Worm (Caenorhabditis elegans) whole organism, L4 larva: ENCODE measurements around the gene Y37E11AL.3.

Experiments
- F10B5.3 ChIP-seq: sonication (generic microtip); optimal IDR thresholded peaks from 2 replicates; lab custom pipeline; 2016; ENCODE audit warnings: mild to moderate bottlenecking, missing genetic modification characterization, missing compliant biosample characterization
- F26F4.8 ChIP-seq: fragments of 200-800 bp; sonication (Bioruptor generic); conservative IDR thresholded peaks from 2 replicates; pipeline ENCODE4 v1.3.6; 2022; ENCODE audit warnings: missing genetic modification characterization, missing compliant biosample characterization
- F37D6.2 ChIP-seq: sonication (generic microtip); optimal IDR thresholded peaks from 2 replicates; lab custom pipeline; 2016; ENCODE audit warnings: mild to moderate bottlenecking, missing genetic modification characterization, missing compliant biosample characterization
- F44E2.7 ChIP-seq: fragments of 200-800 bp; sonication (Bioruptor generic); IDR thresholded peaks from 2 replicates; pipeline ENCODE4 v2.1.2; 2022; ENCODE audit warnings: missing genetic modification characterization, missing compliant biosample characterization
- R02D3.7 ChIP-seq: fragments of 150-350 bp; sonication (generic microtip); optimal IDR thresholded peaks from 3 replicates; lab custom pipeline; 2014; ENCODE audit warnings: missing biosample characterization, missing genetic modification characterization
- T20F7.1 ChIP-seq: fragments of 200-800 bp; sonication (Bioruptor generic); optimal IDR thresholded peaks from 2 replicates; lab custom pipeline; 2018; ENCODE audit warnings: mild to moderate bottlenecking, missing genetic modification characterization, missing compliant biosample characterization
- Y105C5A.15 ChIP-seq: fragments of 200-800 bp; sonication (Bioruptor generic); IDR thresholded peaks from 2 replicates; pipeline ENCODE4 v1.3.6; 2022; ENCODE audit warnings: missing genetic modification characterization, missing compliant biosample characterization
- Y48G9A.11 ChIP-seq: fragments of 200-800 bp; sonication (Bioruptor generic); IDR thresholded peaks from 2 replicates; pipeline ENCODE4 v1.3.6; 2022; ENCODE audit warnings: missing genetic modification reagents, missing genetic modification characterization, missing compliant biosample characterization
- ZK337.2 ChIP-seq: fragments of 200-800 bp; sonication (Bioruptor generic); IDR thresholded peaks from 2 replicates; pipeline ENCODE4 v1.3.6; 2022; ENCODE audit warnings: missing genetic modification reagents, missing genetic modification characterization, missing compliant biosample characterization
- ZK546.5 ChIP-seq, 2 experiments: sonication (generic microtip); optimal IDR thresholded peaks; 2 replicates each; lab custom pipeline; 2017; ENCODE audit warnings: missing biosample characterization in 2 of 2, missing genetic modification characterization in 2 of 2
- aha-1 ChIP-seq: fragments of 150-350 bp; peaks from one replicate; lab custom pipeline; 2014; ENCODE audit warnings: missing biosample characterization, missing genetic modification characterization
- aly-2 ChIP-seq: sonication (generic microtip); optimal IDR thresholded peaks from 2 replicates; lab custom pipeline; 2018; ENCODE audit warnings: missing biosample characterization, missing genetic modification characterization
- ama-1 ChIP-seq: fragments of 150-350 bp; optimal IDR thresholded peaks from 2 replicates; lab custom pipeline; 2014; ENCODE audit warnings: inconsistent platforms, mixed read lengths
- arid-1 ChIP-seq: fragments of 200-800 bp; sonication (Bioruptor generic); conservative IDR thresholded peaks from 2 replicates; pipeline ENCODE4 v1.3.6; 2022; ENCODE audit warnings: missing genetic modification reagents, missing genetic modification characterization, missing compliant biosample characterization
- attf-4 ChIP-seq: sonication (generic microtip); optimal IDR thresholded peaks from 3 replicates; lab custom pipeline; 2017; ENCODE audit warnings: missing biosample characterization, missing genetic modification characterization
- ceh-44 ChIP-seq: fragments of 200-800 bp; sonication (Bioruptor generic); IDR thresholded peaks from 2 replicates; pipeline ENCODE4 v1.3.6; 2022; ENCODE audit warnings: missing genetic modification reagents, missing genetic modification characterization, missing compliant biosample characterization
- cey-2 ChIP-seq: sonication (generic microtip); optimal IDR thresholded peaks from 3 replicates; lab custom pipeline; 2017; ENCODE audit warnings: missing genetic modification characterization, mild to moderate bottlenecking, missing compliant biosample characterization, antibody characterized with exemption, borderline replicate concordance; ENCODE audit not compliant: insufficient read depth
- daf-16 ChIP-seq, 3 experiments: sonication (generic microtip); optimal IDR thresholded peaks; 2 replicates each; lab custom pipeline; 2016 to 2017; ENCODE audit warnings: missing genetic modification characterization in 3 of 3, missing genetic modification reagents in 3 of 3, mild to moderate bottlenecking in 2 of 3, missing compliant biosample characterization in 2 of 3, missing biosample characterization in 1 of 3, moderate library complexity in 1 of 3
- daf-19 ChIP-seq: fragments of 200-800 bp; sonication (Bioruptor generic); conservative IDR thresholded peaks from 2 replicates; pipeline ENCODE4 v1.3.6; 2022; ENCODE audit warnings: missing genetic modification characterization, missing compliant biosample characterization
- dmd-6 ChIP-seq: fragments of 200-800 bp; sonication (Bioruptor generic); IDR thresholded peaks from 2 replicates; pipeline ENCODE4 v1.3.6; 2022; ENCODE audit warnings: missing genetic modification reagents, missing genetic modification characterization, missing compliant biosample characterization
- dmd-8 ChIP-seq: fragments of 200-800 bp; sonication (Bioruptor generic); IDR thresholded peaks from 2 replicates; pipeline ENCODE4 v1.3.6; 2022; ENCODE audit warnings: missing genetic modification characterization, missing compliant biosample characterization
- dmd-9 ChIP-seq: fragments of 200-800 bp; sonication (Bioruptor generic); IDR thresholded peaks from 2 replicates; pipeline ENCODE4 v1.3.6; 2022; ENCODE audit warnings: missing genetic modification reagents, missing genetic modification characterization, missing compliant biosample characterization
- dpl-1 ChIP-seq: fragments of 150-350 bp; optimal IDR thresholded peaks from 2 replicates; lab custom pipeline; 2014; ENCODE audit warnings: missing biosample characterization, missing genetic modification reagents, missing genetic modification characterization
- egl-27 ChIP-seq: sonication (generic microtip); optimal IDR thresholded peaks from 3 replicates; lab custom pipeline; 2017; ENCODE audit warnings: missing biosample characterization, missing genetic modification reagents, missing genetic modification characterization
- fkh-10 ChIP-seq: fragments of 150-350 bp; optimal IDR thresholded peaks from 2 replicates; lab custom pipeline; 2014; ENCODE audit warnings: missing biosample characterization, missing genetic modification reagents, missing genetic modification characterization
- fos-1 ChIP-seq: fragments of 150-350 bp; optimal IDR thresholded peaks from 2 replicates; lab custom pipeline; 2014; ENCODE audit warnings: missing biosample characterization, missing genetic modification characterization
- gei-8 ChIP-seq: fragments of 200-800 bp; sonication (Bioruptor generic); optimal IDR thresholded peaks from 2 replicates; lab custom pipeline; 2018; ENCODE audit warnings: mild to moderate bottlenecking, missing genetic modification characterization, missing compliant biosample characterization
- hif-1 ChIP-seq, 2 experiments: sonication (generic microtip); optimal IDR thresholded peaks; 2 replicates each; lab custom pipeline; 2016 to 2017; ENCODE audit warnings: missing compliant biosample characterization in 2 of 2, missing genetic modification characterization in 2 of 2, missing genetic modification reagents in 2 of 2, missing genotype in 2 of 2, mild to moderate bottlenecking in 1 of 2
- hlh-11 ChIP-seq: fragments of 200-800 bp; sonication (Bioruptor generic); optimal IDR thresholded peaks from 2 replicates; lab custom pipeline; 2018; ENCODE audit warnings: mild to moderate bottlenecking, missing genetic modification characterization, missing compliant biosample characterization
- hmg-1.1 ChIP-seq: fragments of 200-800 bp; sonication (Bioruptor generic); IDR thresholded peaks from 2 replicates; pipeline ENCODE4 v1.3.6; 2022; ENCODE audit warnings: missing genetic modification reagents, missing genetic modification characterization, missing compliant biosample characterization
- jun-1 ChIP-seq: fragments of 150-350 bp; optimal IDR thresholded peaks from 2 replicates; lab custom pipeline; 2014; ENCODE audit warnings: missing biosample characterization, missing genetic modification reagents, missing genetic modification characterization
- lin-13 ChIP-seq: fragments of 150-350 bp; optimal IDR thresholded peaks from 2 replicates; lab custom pipeline; 2014; ENCODE audit warnings: missing biosample characterization, missing genetic modification reagents, missing genetic modification characterization
- lin-39 ChIP-seq: fragments of 150-350 bp; optimal IDR thresholded peaks from 2 replicates; lab custom pipeline; 2014; ENCODE audit warnings: missing biosample characterization, missing genetic modification reagents, missing genetic modification characterization
- lir-3 ChIP-seq: sonication (generic microtip); optimal IDR thresholded peaks from 2 replicates; lab custom pipeline; 2016; ENCODE audit warnings: mild to moderate bottlenecking, missing genetic modification characterization, missing compliant biosample characterization
- lsy-2 ChIP-seq, 2 experiments: fragments of 150-350 bp in 1 of 2; sonication (generic microtip) in 1 of 2; optimal IDR thresholded peaks; 2 replicates each; lab custom pipeline; 2014 to 2017; ENCODE audit warnings: missing biosample characterization in 2 of 2, missing genetic modification characterization in 2 of 2
- madf-9 ChIP-seq: fragments of 200-800 bp; sonication (Bioruptor generic); conservative IDR thresholded peaks from 2 replicates; pipeline ENCODE4 v1.3.6; 2022; ENCODE audit warnings: missing genetic modification reagents, missing genetic modification characterization, missing compliant biosample characterization
- mxl-2 ChIP-seq: fragments of 200-800 bp; sonication (Bioruptor generic); conservative IDR thresholded peaks from 2 replicates; pipeline ENCODE4 v1.3.6; 2022; ENCODE audit warnings: missing genetic modification reagents, missing genetic modification characterization, missing compliant biosample characterization
- mxl-3 ChIP-seq: fragments of 200-800 bp; sonication (Bioruptor generic); optimal IDR thresholded peaks from 2 replicates; lab custom pipeline; 2018; ENCODE audit warnings: mild to moderate bottlenecking, missing genetic modification characterization, missing compliant biosample characterization
- nhr-25 ChIP-seq: sonication (generic microtip); optimal IDR thresholded peaks from 2 replicates; lab custom pipeline; 2017; ENCODE audit warnings: missing genetic modification characterization, mild to moderate bottlenecking, missing compliant biosample characterization, antibody characterized with exemption, moderate library complexity, borderline replicate concordance; ENCODE audit not compliant: insufficient read depth
- nhr-42 ChIP-seq: fragments of 200-800 bp; sonication (Bioruptor generic); IDR thresholded peaks from 2 replicates; pipeline ENCODE4 v1.3.6; 2022; ENCODE audit warnings: missing genetic modification characterization, missing compliant biosample characterization
- pha-4 ChIP-seq, 2 experiments: fragments of 150-350 bp in 1 of 2; fragments of 200-800 bp in 1 of 2; sonication (Bioruptor generic) in 1 of 2; IDR thresholded peaks in 1 of 2; optimal IDR thresholded peaks in 1 of 2; 2 replicates each; pipeline versions ENCODE4 v1.3.6 to Lab custom; 2014 to 2022; ENCODE audit warnings: missing genetic modification characterization in 2 of 2, missing genetic modification reagents in 2 of 2, missing biosample characterization in 1 of 2, missing compliant biosample characterization in 1 of 2
- pqm-1 ChIP-seq: sonication (generic microtip); optimal IDR thresholded peaks from 2 replicates; lab custom pipeline; 2017; ENCODE audit warnings: missing biosample characterization, missing genetic modification characterization
- set-16 ChIP-seq: fragments of 200-800 bp; sonication (Bioruptor generic); IDR thresholded peaks from 2 replicates; pipeline ENCODE4 v1.3.6; 2022; ENCODE audit warnings: missing genetic modification reagents, missing genetic modification characterization, missing compliant biosample characterization
- spr-1 ChIP-seq: sonication (generic microtip); optimal IDR thresholded peaks from 2 replicates; lab custom pipeline; 2016; ENCODE audit warnings: mild to moderate bottlenecking, missing genetic modification characterization, missing compliant biosample characterization
- tag-97 ChIP-seq: fragments of 200-800 bp; sonication (Bioruptor generic); IDR thresholded peaks from 2 replicates; pipeline ENCODE4 v1.3.6; 2022; ENCODE audit warnings: missing genetic modification characterization, missing compliant biosample characterization
- unc-130 ChIP-seq: sonication (generic microtip); optimal IDR thresholded peaks from 2 replicates; lab custom pipeline; 2016; ENCODE audit warnings: missing genetic modification reagents, missing genetic modification characterization, missing compliant biosample characterization
- unc-39 ChIP-seq: sonication (generic microtip); optimal IDR thresholded peaks from 2 replicates; lab custom pipeline; 2017; ENCODE audit warnings: missing biosample characterization, missing genetic modification characterization
- unc-62 ChIP-seq, 3 experiments: fragments of 150-350 bp in 1 of 3; sonication (generic microtip); optimal IDR thresholded peaks in 2 of 3; peaks in 1 of 3; 1 replicate in 1 of 3; 2 replicates in 2 of 3; lab custom pipeline; 2014 to 2017; ENCODE audit warnings: missing biosample characterization in 3 of 3, missing genetic modification characterization in 3 of 3, missing genetic modification reagents in 3 of 3, missing genotype in 1 of 3

Y37E11AL.3 gene

ce11 chrIV:3742426-3742839 is 47.7 kb downstream of the Y37E11AL.3 start (continued):
- TF ChIP-seq mxl-2 (GFP tag; lab: Robert Waterston, UW) (no peak), lin-13 (no peak), daf-19 (GFP tag; lab: Robert Waterston, UW) (no peak), T20F7.1 (GFP tag; lab: Kevin White, UChicago) (no peak), mxl-3 (GFP tag; lab: Kevin White, UChicago) (no peak), lir-3 (no peak), pqm-1 (tag; lab: Kevin White, UChicago) (no peak), ama-1 (no peak), lin-39 (tag; lab: Kevin White, UChicago) (no peak), dmd-8 (GFP tag; lab: Robert Waterston, UW) (no peak), nhr-42 (GFP tag; lab: Robert Waterston, UW) (no peak), F10B5.3 (tag; lab: Kevin White, UChicago) (no peak), ZK337.2 (GFP tag; lab: Robert Waterston, UW) (no peak), daf-16 (GFP tag; optimal IDR thresholded peaks at IDR 0.05; lab: Kevin White, UChicago) (no peak), daf-16 (tag; optimal IDR thresholded peaks at IDR 0.05; lab: Kevin White, UChicago) (peak; percentile 67), cey-2 (tag; lab: Kevin White, UChicago) (no peak), aha-1 (tag; lab: Kevin White, UChicago) (peak; percentile 95), unc-39 (tag; lab: Kevin White, UChicago) (no peak), nhr-25 (tag; lab: Kevin White, UChicago) (peak; percentile 57), F26F4.8 (GFP tag; lab: Robert Waterston, UW) (no peak), arid-1 (peak; percentile 54; the same call in 1 of the 2 replicates), gei-8 (GFP tag; lab: Kevin White, UChicago) (no peak), fos-1 (tag; lab: Kevin White, UChicago) (no peak), Y48G9A.11 (GFP tag; lab: Robert Waterston, UW) (no peak), dpl-1 (GFP tag; lab: Kevin White, UChicago) (peak; percentile 47), unc-130 (GFP tag; lab: Kevin White, UChicago) (no peak), Y105C5A.15 (GFP tag; lab: Robert Waterston, UW) (no peak), attf-4 (no peak), aly-2 (tag; lab: Kevin White, UChicago) (no peak), unc-62 (GFP tag; optimal IDR thresholded peaks at IDR 0.05 in 1 of 2; lab: Kevin White, UChicago) (peak in 1 of 2 experiments; percentile 66), unc-62 (tag; optimal IDR thresholded peaks at IDR 0.05; lab: Kevin White, UChicago) (no peak), hif-1 (tag; optimal IDR thresholded peaks at IDR 0.05; lab: Kevin White, UChicago) (peak in 1 of 2 experiments; percentile 61), spr-1 (peak; percentile 49)

- no peak for TF ChIP-seq spr-1
- no peak for TF ChIP-seq F37D6.2
- no peak for TF ChIP-seq Y105C5A.15 (GFP tag; lab: Robert Waterston, UW)
- TF ChIP-seq hlh-11 (tag; lab: Kevin White, UChicago) = peak; percentile 31
- no peak for TF ChIP-seq aha-1 (tag; lab: Kevin White, UChicago)
- TF ChIP-seq dmd-9 (GFP tag; lab: Robert Waterston, UW) = no peak
- TF ChIP-seq T20F7.1 (GFP tag; lab: Kevin White, UChicago) = no peak
- TF ChIP-seq pha-4 (GFP tag; IDR thresholded peaks at IDR 0.05; lab: Robert Waterston, UW) = no peak
- no peak for TF ChIP-seq pha-4 (tag; optimal IDR thresholded peaks at IDR 0.05; lab: Kevin White, UChicago)
- TF ChIP-seq ceh-44 = no peak
- no peak for TF ChIP-seq jun-1 (tag; lab: Kevin White, UChicago)
- peak in 1 of 2 experiments; percentile 55 for TF ChIP-seq unc-62 (GFP tag; optimal IDR thresholded peaks at IDR 0.05 in 1 of 2; lab: Kevin White, UChicago)
- TF ChIP-seq unc-62 (tag; optimal IDR thresholded peaks at IDR 0.05; lab: Kevin White, UChicago) = no peak
- no peak for TF ChIP-seq egl-27 (tag; lab: Kevin White, UChicago)
- TF ChIP-seq ZK546.5 (tag; optimal IDR thresholded peaks at IDR 0.05; lab: Kevin White, UChicago) = no peak
- TF ChIP-seq F44E2.7 = no peak
- peak; percentile 28; the same call in 1 of the 2 replicates for TF ChIP-seq hmg-1.1 (GFP tag; lab: Robert Waterston, UW)
- no peak for TF ChIP-seq fkh-10 (GFP tag; lab: Kevin White, UChicago)
- TF ChIP-seq dmd-6 (GFP tag; lab: Robert Waterston, UW) = peak; percentile 30
- TF ChIP-seq madf-9 = no peak
- TF ChIP-seq daf-19 (GFP tag; lab: Robert Waterston, UW) = no peak
- TF ChIP-seq F26F4.8 (GFP tag; lab: Robert Waterston, UW) = no peak
- no peak for TF ChIP-seq tag-97 (GFP tag; lab: Robert Waterston, UW)
- TF ChIP-seq R02D3.7 (tag; lab: Kevin White, UChicago) = no peak
- no peak for TF ChIP-seq lsy-2 (tag; optimal IDR thresholded peaks at IDR 0.05; lab: Kevin White, UChicago)
- 0 out of 2 replicates have a peak, but pooled peaks have one; percentile 17 for TF ChIP-seq set-16
- TF ChIP-seq mxl-3 (GFP tag; lab: Kevin White, UChicago) = no peak
Observed at ce11 chrIV:3743748-3744147, 49.0 kb downstream of the Y37E11AL.3 start, which contains the start of gene siah-1. siah-1 (plus strand) TSS chrIV:3744048.
